Worm (Caenorhabditis elegans) whole organism, L4 larva: ENCODE results near the gene Y11D7A.5.

Experiments used
- aly-2 ChIP-seq: sonication (generic microtip); optimal IDR thresholded peaks from 2 replicates; lab custom pipeline; 2018; ENCODE audit warnings: missing biosample characterization, missing genetic modification characterization
- fkh-10 ChIP-seq: fragments of 150-350 bp; optimal IDR thresholded peaks from 2 replicates; lab custom pipeline; 2014; ENCODE audit warnings: missing biosample characterization, missing genetic modification reagents, missing genetic modification characterization
- fos-1 ChIP-seq: fragments of 150-350 bp; optimal IDR thresholded peaks from 2 replicates; lab custom pipeline; 2014; ENCODE audit warnings: missing biosample characterization, missing genetic modification characterization
- hif-1 ChIP-seq, 2 experiments: sonication (generic microtip); optimal IDR thresholded peaks; 2 replicates each; lab custom pipeline; 2016 to 2017; ENCODE audit warnings: missing compliant biosample characterization in 2 of 2, missing genetic modification characterization in 2 of 2, missing genetic modification reagents in 2 of 2, missing genotype in 2 of 2, mild to moderate bottlenecking in 1 of 2
- lin-38 ChIP-seq: fragments of 200-800 bp; sonication (Bioruptor generic); IDR thresholded peaks from 2 replicates; pipeline ENCODE4 v1.3.6; 2022; ENCODE audit warnings: missing genetic modification reagents, missing genetic modification characterization, missing compliant biosample characterization
- lin-39 ChIP-seq: fragments of 150-350 bp; optimal IDR thresholded peaks from 2 replicates; lab custom pipeline; 2014; ENCODE audit warnings: missing biosample characterization, missing genetic modification reagents, missing genetic modification characterization
- skn-1 ChIP-seq: fragments of 150-350 bp; optimal IDR thresholded peaks from 2 replicates; lab custom pipeline; 2014; ENCODE audit warnings: missing biosample characterization, missing genetic modification characterization
- snpc-4 ChIP-seq: fragments of 150-350 bp; optimal IDR thresholded peaks from 2 replicates; lab custom pipeline; 2014; ENCODE audit warnings: missing biosample characterization, missing genetic modification characterization
- spr-1 ChIP-seq: sonication (generic microtip); optimal IDR thresholded peaks from 2 replicates; lab custom pipeline; 2016; ENCODE audit warnings: mild to moderate bottlenecking, missing genetic modification characterization, missing compliant biosample characterization
- unc-62 ChIP-seq, 3 experiments: fragments of 150-350 bp in 1 of 3; sonication (generic microtip); optimal IDR thresholded peaks in 2 of 3; peaks in 1 of 3; 1 replicate in 1 of 3; 2 replicates in 2 of 3; lab custom pipeline; 2014 to 2017; ENCODE audit warnings: missing biosample characterization in 3 of 3, missing genetic modification characterization in 3 of 3, missing genetic modification reagents in 3 of 3, missing genotype in 1 of 3

ce11 chrIV:9198136-9198535 lies 47.2 kb downstream of the Y11D7A.5 start:
- peak in 1 of 2 experiments; percentile 92 for TF ChIP-seq unc-62 (GFP tag; optimal IDR thresholded peaks at IDR 0.05 in 1 of 2; lab: Kevin White, UChicago)
- no peak for TF ChIP-seq unc-62 (tag; optimal IDR thresholded peaks at IDR 0.05; lab: Kevin White, UChicago)
- TF ChIP-seq skn-1 (tag; lab: Kevin White, UChicago): no peak
- TF ChIP-seq fkh-10 (GFP tag; lab: Kevin White, UChicago): no peak
- TF ChIP-seq hif-1 (tag; optimal IDR thresholded peaks at IDR 0.05; lab: Kevin White, UChicago): peak in 1 of 2 experiments; percentile 38
- TF ChIP-seq fos-1 (tag; lab: Kevin White, UChicago): peak; percentile 34
- TF ChIP-seq snpc-4 (tag; lab: Kevin White, UChicago): no peak
- no peak for TF ChIP-seq spr-1 (tag; lab: Kevin White, UChicago)
- TF ChIP-seq aly-2: no peak
- TF ChIP-seq lin-39 (tag; lab: Kevin White, UChicago): no peak
- no peak; the same call in 1 of the 2 replicates for TF ChIP-seq lin-38 (GFP tag; lab: Robert Waterston, UW)
